Worm (Caenorhabditis elegans) whole organism, L4 larva: ENCODE results near the gene ceh-18.
A peak's percentile ranks its signal among the peaks of the same experiment; 100 is the strongest.

ENCODE experiments used
- ZK337.2 ChIP-seq: fragments of 200-800 bp; sonication (Bioruptor generic); IDR thresholded peaks from 2 replicates; pipeline ENCODE4 v1.3.6; 2022; ENCODE audit warnings: missing genetic modification reagents, missing genetic modification characterization, missing compliant biosample characterization
- dmd-9 ChIP-seq: fragments of 200-800 bp; sonication (Bioruptor generic); IDR thresholded peaks from 2 replicates; pipeline ENCODE4 v1.3.6; 2022; ENCODE audit warnings: missing genetic modification reagents, missing genetic modification characterization, missing compliant biosample characterization
- hlh-11 ChIP-seq: fragments of 200-800 bp; sonication (Bioruptor generic); optimal IDR thresholded peaks from 2 replicates; lab custom pipeline; 2018; ENCODE audit warnings: mild to moderate bottlenecking, missing genetic modification characterization, missing compliant biosample characterization
- lin-39 ChIP-seq: fragments of 150-350 bp; optimal IDR thresholded peaks from 2 replicates; lab custom pipeline; 2014; ENCODE audit warnings: missing biosample characterization, missing genetic modification reagents, missing genetic modification characterization
- madf-9 ChIP-seq: fragments of 200-800 bp; sonication (Bioruptor generic); conservative IDR thresholded peaks from 2 replicates; pipeline ENCODE4 v1.3.6; 2022; ENCODE audit warnings: missing genetic modification reagents, missing genetic modification characterization, missing compliant biosample characterization
- mdt-29 ChIP-seq: fragments of 200-800 bp; sonication (Bioruptor generic); IDR thresholded peaks from 2 replicates; pipeline ENCODE4 v1.3.6; 2022; ENCODE audit warnings: missing genetic modification reagents, missing genetic modification characterization, missing compliant biosample characterization
- pha-4 ChIP-seq, 2 experiments: fragments of 150-350 bp in 1 of 2; fragments of 200-800 bp in 1 of 2; sonication (Bioruptor generic) in 1 of 2; IDR thresholded peaks in 1 of 2; optimal IDR thresholded peaks in 1 of 2; 2 replicates each; pipeline versions ENCODE4 v1.3.6 to Lab custom; 2014 to 2022; ENCODE audit warnings: missing genetic modification characterization in 2 of 2, missing genetic modification reagents in 2 of 2, missing biosample characterization in 1 of 2, missing compliant biosample characterization in 1 of 2
- spr-3 ChIP-seq: fragments of 200-800 bp; sonication (Bioruptor generic); optimal IDR thresholded peaks from 2 replicates; lab custom pipeline; 2018; ENCODE audit warnings: mild to moderate bottlenecking, missing genetic modification characterization, missing compliant biosample characterization
- ztf-11 ChIP-seq: fragments of 150-350 bp; optimal IDR thresholded peaks from 2 replicates; lab custom pipeline; 2014; ENCODE audit warnings: missing biosample characterization, missing genetic modification characterization

Gene ceh-18

ce11 chrX:3793389-3793788, 64.2 kb downstream of the ceh-18 start (continued):
- no peak for TF ChIP-seq spr-3 (GFP tag; lab: Kevin White, UChicago)
- TF ChIP-seq lin-39 = no peak
- 0 out of 2 replicates have a peak, but pooled peaks have one; percentile 13 for TF ChIP-seq dmd-9
- TF ChIP-seq madf-9 = 0 out of 2 replicates have a peak, but pooled peaks have one; percentile 30
- TF ChIP-seq pha-4 (GFP tag; IDR thresholded peaks at IDR 0.05; lab: Robert Waterston, UW) = peak; percentile 71; the same call in 1 of the 2 replicates
- no peak for TF ChIP-seq pha-4 (tag; optimal IDR thresholded peaks at IDR 0.05; lab: Kevin White, UChicago)
- peak; percentile 20 for TF ChIP-seq hlh-11 (tag; lab: Kevin White, UChicago)
- 0 out of 2 replicates have a peak, but pooled peaks have one; percentile 27 for TF ChIP-seq ZK337.2
- TF ChIP-seq ztf-11 (tag; lab: Kevin White, UChicago) = no peak
- TF ChIP-seq mdt-29 (GFP tag; lab: Robert Waterston, UW) = peak; percentile 57; the same call in 1 of the 2 replicates
